In the genomic region with DNA sequence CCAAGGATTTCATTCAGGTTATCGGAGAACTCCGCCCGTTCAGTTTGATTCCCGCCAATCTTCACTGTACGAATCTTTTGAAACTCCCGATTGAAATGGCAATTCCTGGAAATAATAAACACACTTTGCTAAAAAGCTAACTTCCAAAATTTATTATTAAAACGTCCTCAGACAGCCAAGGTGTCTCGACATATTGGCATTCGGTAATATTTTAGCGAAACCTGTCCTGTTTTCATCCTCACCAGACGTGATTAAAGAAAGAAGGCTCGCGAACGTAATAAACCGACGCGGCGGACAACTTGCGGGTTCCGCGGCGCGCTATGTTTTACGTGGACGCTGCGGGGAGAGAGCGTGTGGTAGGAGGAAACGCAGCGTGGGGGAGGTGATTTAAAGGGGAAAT, we compare ENCODE assay signal across 3 worm cellular contexts.
TF ChIP-seq lines count a peak whose summit lies in the region.

No protein-coding gene starts in this region.

TF ChIP-seq in whole organism, L1 larva, 84 proteins besides CTCF, POLR2A, EP300 and RAD21 (continued from another document and continues in another):
- TF ChIP-seq pax-3 (tag; optimal IDR thresholded peaks at IDR 0.05; lab: Kevin White, UChicago) (peak; percentile 67), egl-13 (tag; optimal IDR thresholded peaks at IDR 0.05; lab: Kevin White, UChicago) (peak; percentile 65), aly-2 (tag; optimal IDR thresholded peaks at IDR 0.05; lab: Kevin White, UChicago) (peak; percentile 82), snu-23 (GFP tag; optimal IDR thresholded peaks at IDR 0.05; lab: Kevin White, UChicago) (peak; percentile 91), snpc-4 (tag; optimal IDR thresholded peaks at IDR 0.05; lab: Kevin White, UChicago) (peak; percentile 100), grh-1 (GFP tag; IDR thresholded peaks at IDR 0.05; lab: Robert Waterston, UW) (peak; percentile 89), ceh-63 (GFP tag; optimal IDR thresholded peaks at IDR 0.05; lab: Kevin White, UChicago) (no peak), fkh-4 (tag; optimal IDR thresholded peaks at IDR 0.05; lab: Kevin White, UChicago; ENCODE audit: borderline replicate concordance) (no peak), F16B12.6 (tag; optimal IDR thresholded peaks at IDR 0.05; lab: Kevin White, UChicago) (peak; percentile 3), fkh-8 (tag; optimal IDR thresholded peaks at IDR 0.05; lab: Kevin White, UChicago) (no peak), C34B4.2 (tag; optimal IDR thresholded peaks at IDR 0.05; lab: Kevin White, UChicago) (peak; percentile 5), pag-3 (tag; optimal IDR thresholded peaks at IDR 0.05; lab: Kevin White, UChicago; ENCODE audit: borderline replicate concordance, insufficient read depth) (peak; percentile 54), xbp-1 (tag; optimal IDR thresholded peaks at IDR 0.05; lab: Kevin White, UChicago) (peak; percentile 84), lsy-2 (tag; optimal IDR thresholded peaks at IDR 0.05; lab: Kevin White, UChicago) (peak; percentile 31 to 80), nhr-11 (tag; optimal IDR thresholded peaks at IDR 0.05; lab: Kevin White, UChicago) (peak; percentile 49), alr-1 (tag; optimal IDR thresholded peaks at IDR 0.05; lab: Kevin White, UChicago; ENCODE audit: borderline replicate concordance) (no peak), pqm-1 (tag; optimal IDR thresholded peaks at IDR 0.05; lab: Kevin White, UChicago) (no peak), mab-9 (GFP tag; IDR thresholded peaks at IDR 0.05; lab: Robert Waterston, UW) (0 out of 2 replicates have a peak, but pooled peaks have one; percentile 55), swsn-7 (tag; optimal IDR thresholded peaks at IDR 0.05; lab: Kevin White, UChicago) (peak; percentile 92), rnt-1 (tag; optimal IDR thresholded peaks at IDR 0.05; lab: Kevin White, UChicago) (peak; percentile 85), nhr-84 (tag; optimal IDR thresholded peaks at IDR 0.05; lab: Kevin White, UChicago) (no peak), zag-1 (tag; optimal IDR thresholded peaks at IDR 0.05; lab: Kevin White, UChicago) (no peak), ama-1 (optimal IDR thresholded peaks at IDR 0.05; lab: Kevin White, UChicago) (peak; percentile 97), unc-62 (GFP tag; optimal IDR thresholded peaks at IDR 0.05; lab: Kevin White, UChicago) (no peak), hpl-2 (GFP tag; optimal IDR thresholded peaks at IDR 0.05; lab: Kevin White, UChicago) (peak; percentile 54), ztf-4 (tag; optimal IDR thresholded peaks at IDR 0.05; lab: Kevin White, UChicago) (peak; percentile 53), nhr-85 (tag; lab: Kevin White, UChicago) (peak; percentile 97), nhr-71 (tag; optimal IDR thresholded peaks at IDR 0.05; lab: Kevin White, UChicago) (peak; percentile 94), lin-15B (tag; optimal IDR thresholded peaks at IDR 0.05; lab: Kevin White, UChicago) (no peak), tlp-1 (tag; optimal IDR thresholded peaks at IDR 0.05; lab: Kevin White, UChicago) (no peak), dpl-1 (GFP tag; optimal IDR thresholded peaks at IDR 0.05; lab: Kevin White, UChicago) (peak; percentile 28 to 67 (median 50)), efl-1 (optimal IDR thresholded peaks at IDR 0.05; lab: Kevin White, UChicago) (peak; percentile 53 to 80), efl-1 (GFP tag; optimal IDR thresholded peaks at IDR 0.05 in 1 of 2; lab: Kevin White, UChicago) (peak; percentile 62 to 96), ces-1 (GFP tag; optimal IDR thresholded peaks at IDR 0.05; lab: Kevin White, UChicago) (no peak), isw-1 (GFP tag; IDR thresholded peaks at IDR 0.05; lab: Robert Waterston, UW) (peak; percentile 49), ceh-82 (tag; optimal IDR thresholded peaks at IDR 0.05; lab: Kevin White, UChicago) (peak; percentile 22 to 58 (median 33)), ceh-8 (GFP tag; optimal IDR thresholded peaks at IDR 0.05; lab: Kevin White, UChicago) (peak; percentile 79), nhr-28 (tag; optimal IDR thresholded peaks at IDR 0.05; lab: Kevin White, UChicago) (no peak), lin-39 (tag; optimal IDR thresholded peaks at IDR 0.05; lab: Kevin White, UChicago) (peak; percentile 81), zip-4 (GFP tag; optimal IDR thresholded peaks at IDR 0.05; lab: Kevin White, UChicago) (peak; percentile 81), nhr-77 (tag; optimal IDR thresholded peaks at IDR 0.05; lab: Kevin White, UChicago) (peak; percentile 86), nhr-20 (tag; optimal IDR thresholded peaks at IDR 0.05; lab: Kevin White, UChicago) (peak; percentile 91)

TF ChIP-seq in whole organism, L3 larva, 47 proteins besides CTCF, POLR2A, EP300 and RAD21 (continued from another document):
- TF ChIP-seq elt-1 (tag; optimal IDR thresholded peaks at IDR 0.05; lab: Kevin White, UChicago) (no peak), nhr-77 (tag; optimal IDR thresholded peaks at IDR 0.05; lab: Kevin White, UChicago) (peak; percentile 69), ama-1 (optimal IDR thresholded peaks at IDR 0.05; lab: Kevin White, UChicago) (peak; percentile 98), jun-1 (tag; optimal IDR thresholded peaks at IDR 0.05; lab: Kevin White, UChicago) (peak; percentile 26), nhr-43 (tag; optimal IDR thresholded peaks at IDR 0.05; lab: Kevin White, UChicago; ENCODE audit: poor library complexity, severe bottlenecking) (peak; percentile 79), nhr-76 (tag; optimal IDR thresholded peaks at IDR 0.05; lab: Kevin White, UChicago) (no peak), snpc-4 (tag; optimal IDR thresholded peaks at IDR 0.05; lab: Kevin White, UChicago) (peak; percentile 99), unc-62 (GFP tag; optimal IDR thresholded peaks at IDR 0.05; lab: Kevin White, UChicago) (no peak), ceh-16 (tag; optimal IDR thresholded peaks at IDR 0.05; lab: Kevin White, UChicago) (no peak), nhr-12 (tag; optimal IDR thresholded peaks at IDR 0.05; lab: Kevin White, UChicago) (no peak), aly-2 (tag; optimal IDR thresholded peaks at IDR 0.05; lab: Kevin White, UChicago) (no peak), hmg-11 (tag; optimal IDR thresholded peaks at IDR 0.05; lab: Kevin White, UChicago) (peak; percentile 75), eor-1 (tag; optimal IDR thresholded peaks at IDR 0.05; lab: Kevin White, UChicago) (no peak), egl-5 (tag; optimal IDR thresholded peaks at IDR 0.05; lab: Kevin White, UChicago) (no peak), ceh-28 (tag; optimal IDR thresholded peaks at IDR 0.05; lab: Kevin White, UChicago) (no peak), lin-39 (tag; optimal IDR thresholded peaks at IDR 0.05; lab: Kevin White, UChicago) (peak; percentile 50), elt-2 (tag; optimal IDR thresholded peaks at IDR 0.05; lab: Kevin White, UChicago) (peak; percentile 62), sea-2 (GFP tag; optimal IDR thresholded peaks at IDR 0.05; lab: Kevin White, UChicago) (no peak), mml-1 (tag; optimal IDR thresholded peaks at IDR 0.05; lab: Kevin White, UChicago) (no peak), egl-27 (tag; optimal IDR thresholded peaks at IDR 0.05; lab: Kevin White, UChicago) (no peak), nhr-28 (tag; optimal IDR thresholded peaks at IDR 0.05; lab: Kevin White, UChicago) (no peak), fkh-2 (tag; optimal IDR thresholded peaks at IDR 0.05; lab: Kevin White, UChicago) (peak; percentile 62), ztf-4 (tag; optimal IDR thresholded peaks at IDR 0.05; lab: Kevin White, UChicago) (no peak), nfya-1 (tag; optimal IDR thresholded peaks at IDR 0.05; lab: Kevin White, UChicago; ENCODE audit: insufficient read depth) (peak; percentile 74), nhr-11 (tag; optimal IDR thresholded peaks at IDR 0.05; lab: Kevin White, UChicago) (no peak), pha-4 (tag; optimal IDR thresholded peaks at IDR 0.05; lab: Kevin White, UChicago) (peak; percentile 52), mdl-1 (tag; optimal IDR thresholded peaks at IDR 0.05; lab: Kevin White, UChicago) (no peak), pqm-1 (tag; optimal IDR thresholded peaks at IDR 0.05; lab: Kevin White, UChicago) (peak; percentile 79)
TF ChIP-seq in whole organism, L3 larva: peak in this region for 20.

TF ChIP-seq in whole organism, young adult, 124 proteins besides CTCF, POLR2A, EP300 and RAD21 (continued from another document and continues in another):
- TF ChIP-seq let-526 (GFP tag; IDR thresholded peaks at IDR 0.05; lab: Robert Waterston, UW) (no peak), madf-10 (tag; optimal IDR thresholded peaks at IDR 0.05; lab: Kevin White, UChicago) (peak; percentile 48), zfh-2 (GFP tag; conservative IDR thresholded peaks at IDR 0.05; lab: Robert Waterston, UW) (peak; percentile 91), lsl-1 (GFP tag; optimal IDR thresholded peaks at IDR 0.05; lab: Kevin White, UChicago) (peak; percentile 80), attf-3 (GFP tag; conservative IDR thresholded peaks at IDR 0.05; lab: Robert Waterston, UW) (no peak), madf-6 (GFP tag; IDR thresholded peaks at IDR 0.05; lab: Robert Waterston, UW) (peak; percentile 91), tlf-1 (GFP tag; optimal IDR thresholded peaks at IDR 0.05; lab: Kevin White, UChicago) (peak; percentile 89), sea-2 (GFP tag; IDR thresholded peaks at IDR 0.05; lab: Robert Waterston, UW) (no peak), mxl-1 (tag; optimal IDR thresholded peaks at IDR 0.05; lab: Kevin White, UChicago) (no peak), ama-1 (optimal IDR thresholded peaks at IDR 0.05; lab: Kevin White, UChicago) (peak; percentile 99), ama-1 (GFP tag; optimal IDR thresholded peaks at IDR 0.05; lab: Kevin White, UChicago) (peak; percentile 5 to 38), K11D2.4 (GFP tag; IDR thresholded peaks at IDR 0.05; lab: Robert Waterston, UW) (peak; percentile 74; the same call in 1 of the 2 replicates), nfya-2 (GFP tag; IDR thresholded peaks at IDR 0.05; lab: Robert Waterston, UW) (no peak), let-607 (tag; optimal IDR thresholded peaks at IDR 0.05; lab: Kevin White, UChicago) (peak; percentile 29 to 58), nfyb-1 (GFP tag; IDR thresholded peaks at IDR 0.05; lab: Robert Waterston, UW) (peak; percentile 93), rec-8 (tag; optimal IDR thresholded peaks at IDR 0.05; lab: Kevin White, UChicago) (peak; percentile 6 to 28), egl-18 (GFP tag; IDR thresholded peaks at IDR 0.05; lab: Robert Waterston, UW) (no peak), tbp1 (GFP tag; optimal IDR thresholded peaks at IDR 0.05; lab: Kevin White, UChicago) (peak; percentile 83), nhr-179 (tag; optimal IDR thresholded peaks at IDR 0.05; lab: Kevin White, UChicago) (peak; percentile 73), somi-1 (GFP tag; optimal IDR thresholded peaks at IDR 0.05; lab: Kevin White, UChicago) (peak; percentile 23), sptf-2 (GFP tag; optimal IDR thresholded peaks at IDR 0.05; lab: Kevin White, UChicago) (peak; percentile 46), athp-1 (tag; optimal IDR thresholded peaks at IDR 0.05; lab: Kevin White, UChicago) (peak; percentile 64), tbx-9 (tag; optimal IDR thresholded peaks at IDR 0.05; lab: Kevin White, UChicago; ENCODE audit: borderline replicate concordance) (peak; percentile 14), him-1 (tag; optimal IDR thresholded peaks at IDR 0.05; lab: Kevin White, UChicago) (peak; percentile 97), ztf-28 (GFP tag; IDR thresholded peaks at IDR 0.05; lab: Robert Waterston, UW) (no peak), egl-44 (GFP tag; IDR thresholded peaks at IDR 0.05; lab: Robert Waterston, UW) (no peak), hsf-1 (GFP tag; IDR thresholded peaks at IDR 0.05; lab: Robert Waterston, UW) (peak; percentile 60; the same call in 1 of the 2 replicates), F23B12.7 (tag; optimal IDR thresholded peaks at IDR 0.05; lab: Kevin White, UChicago; ENCODE audit: insufficient read depth) (peak; percentile 81), unc-130 (GFP tag; optimal IDR thresholded peaks at IDR 0.05; lab: Kevin White, UChicago) (peak; percentile 60), hmg-1.2 (GFP tag; IDR thresholded peaks at IDR 0.05; lab: Robert Waterston, UW) (peak; percentile 100), lsy-27 (tag; optimal IDR thresholded peaks at IDR 0.05; lab: Kevin White, UChicago; ENCODE audit: borderline replicate concordance, insufficient read depth) (peak; percentile 1), akir-1 (GFP tag; optimal IDR thresholded peaks at IDR 0.05; lab: Kevin White, UChicago) (peak; percentile 52), mcd-1 (GFP tag; IDR thresholded peaks at IDR 0.05; lab: Robert Waterston, UW) (peak; percentile 92), lin-40 (tag; optimal IDR thresholded peaks at IDR 0.05; lab: Kevin White, UChicago) (peak; percentile 89), attf-5 (GFP tag; optimal IDR thresholded peaks at IDR 0.05; lab: Kevin White, UChicago) (peak; percentile 12), aptf-2 (GFP tag; conservative IDR thresholded peaks at IDR 0.05; lab: Robert Waterston, UW) (no peak), T26A5.8 (tag; optimal IDR thresholded peaks at IDR 0.05; lab: Kevin White, UChicago) (peak; percentile 78), C17E4.6 (GFP tag; IDR thresholded peaks at IDR 0.05; lab: Robert Waterston, UW) (peak; percentile 74; the same call in 1 of the 2 replicates), K12H6.12 (tag; optimal IDR thresholded peaks at IDR 0.05; lab: Kevin White, UChicago) (peak; percentile 31), B0261.1 (tag; optimal IDR thresholded peaks at IDR 0.05; lab: Kevin White, UChicago) (peak; percentile 36), B0035.1 (tag; optimal IDR thresholded peaks at IDR 0.05; lab: Kevin White, UChicago) (peak; percentile 37), egrh-3 (GFP tag; IDR thresholded peaks at IDR 0.05; lab: Robert Waterston, UW) (peak; percentile 39; the same call in 1 of the 2 replicates), dpff-1 (tag; optimal IDR thresholded peaks at IDR 0.05; lab: Kevin White, UChicago) (peak; percentile 89), gei-17 (GFP tag; optimal IDR thresholded peaks at IDR 0.05; lab: Kevin White, UChicago) (peak; percentile 81), madf-8 (GFP tag; conservative IDR thresholded peaks at IDR 0.05; lab: Robert Waterston, UW) (peak; percentile 63), T07F8.4 (tag; optimal IDR thresholded peaks at IDR 0.05; lab: Kevin White, UChicago) (peak; percentile 39), ceh-40 (GFP tag; IDR thresholded peaks at IDR 0.05; lab: Robert Waterston, UW) (no peak), die-1 (tag; optimal IDR thresholded peaks at IDR 0.05; lab: Kevin White, UChicago) (no peak), ztf-18 (tag; optimal IDR thresholded peaks at IDR 0.05; lab: Kevin White, UChicago) (peak; percentile 74), unc-62 (GFP tag; optimal IDR thresholded peaks at IDR 0.05; lab: Kevin White, UChicago) (no peak), aptf-3 (GFP tag; IDR thresholded peaks at IDR 0.05; lab: Robert Waterston, UW) (no peak), lin-26 (GFP tag; IDR thresholded peaks at IDR 0.05; lab: Robert Waterston, UW) (peak; percentile 74), Y53G8AR.9 (GFP tag; conservative IDR thresholded peaks at IDR 0.05; lab: Robert Waterston, UW) (peak; percentile 62), hmg-20 (GFP tag; IDR thresholded peaks at IDR 0.05; lab: Robert Waterston, UW) (peak; percentile 74), C06A6.2 (GFP tag; conservative IDR thresholded peaks at IDR 0.05; lab: Robert Waterston, UW) (0 out of 2 replicates have a peak, but pooled peaks have one; percentile 27), Y95B8A.8 (GFP tag; IDR thresholded peaks at IDR 0.05; lab: Robert Waterston, UW) (peak; percentile 10; the same call in 1 of the 2 replicates), lin-35 (GFP tag; optimal IDR thresholded peaks at IDR 0.05; lab: Kevin White, UChicago) (peak in 2 of 3 experiments; percentile 18 to 75), zim-3 (tag; optimal IDR thresholded peaks at IDR 0.05; lab: Kevin White, UChicago) (peak; percentile 41), ceh-100 (GFP tag; IDR thresholded peaks at IDR 0.05; lab: Robert Waterston, UW) (peak; percentile 80), F57C9.4 (tag; optimal IDR thresholded peaks at IDR 0.05; lab: Kevin White, UChicago) (peak; percentile 32), Y79H2A.3 (GFP tag; conservative IDR thresholded peaks at IDR 0.05; lab: Robert Waterston, UW) (peak; percentile 62; the same call in 1 of the 2 replicates), bed-1 (GFP tag; IDR thresholded peaks at IDR 0.05; lab: Robert Waterston, UW) (no peak), dox-1 (GFP tag; IDR thresholded peaks at IDR 0.05; lab: Robert Waterston, UW) (peak; percentile 95), cebp-2 (GFP tag; IDR thresholded peaks at IDR 0.05; lab: Robert Waterston, UW) (no peak), repo-1 (tag; optimal IDR thresholded peaks at IDR 0.05; lab: Kevin White, UChicago) (peak; percentile 95)
